Fruit fly (Drosophila melanogaster) whole organism, embryonic: ENCODE measurements around the gene wek.
A peak's percentile ranks its signal among the peaks of the same experiment; 100 is the strongest.

Source experiments
- CG13624 ChIP-seq: fragments of 200-800 bp; sonication (Bioruptor generic); optimal IDR thresholded peaks from 2 replicates; lab custom pipeline; 2016; ENCODE audit warnings: missing biosample characterization, missing genetic modification characterization
- CG17186 ChIP-seq: fragments of 200-800 bp; sonication (Bioruptor generic); optimal IDR thresholded peaks from 3 replicates; lab custom pipeline; 2017; ENCODE audit warnings: missing biosample characterization, missing genetic modification reagents, missing genetic modification characterization
- Ets65A ChIP-seq: fragments of 200-800 bp; sonication (Bioruptor generic); peaks from one replicate; lab custom pipeline; 2016; ENCODE audit warnings: missing biosample characterization, missing genetic modification characterization
- Gug ChIP-seq: fragments of 200-800 bp; sonication (Bioruptor generic); IDR thresholded peaks from 4 replicates; pipeline ENCODE4 v1.3.6; 2022; ENCODE audit warnings: missing biosample characterization, missing genetic modification characterization
- Taf1 ChIP-seq: fragments of 200-800 bp; sonication (Bioruptor generic); IDR thresholded peaks from 2 replicates; pipeline ENCODE4 v1.3.6; 2022; ENCODE audit warnings: missing biosample characterization, missing genetic modification characterization
- ab ChIP-seq: fragments of 200-800 bp; sonication (Bioruptor generic); optimal IDR thresholded peaks from 2 replicates; lab custom pipeline; 2016; ENCODE audit warnings: missing biosample characterization, missing genetic modification characterization
- crp ChIP-seq, 2 experiments: fragments of 200-800 bp; sonication (Bioruptor generic); optimal IDR thresholded peaks; 2 replicates in 1 of 2; 3 replicates in 1 of 2; lab custom pipeline; 2017; ENCODE audit warnings: missing biosample characterization in 2 of 2, missing genetic modification characterization in 2 of 2, mild to moderate bottlenecking in 1 of 2, moderate library complexity in 1 of 2
- insv ChIP-seq, 2 experiments: fragments of 200-800 bp; sonication (Bioruptor generic); optimal IDR thresholded peaks; 3 replicates each; lab custom pipeline; 2016 to 2018; ENCODE audit warnings: missing biosample characterization in 2 of 2, missing genetic modification characterization in 2 of 2
- p53 ChIP-seq: fragments of 200-800 bp; sonication (Bioruptor generic); optimal IDR thresholded peaks from 2 replicates; lab custom pipeline; 2016; ENCODE audit warnings: missing biosample characterization, missing genetic modification characterization
- seq ChIP-seq: fragments of 200-800 bp; sonication (Bioruptor generic); IDR thresholded peaks from 2 replicates; pipeline ENCODE4 v1.3.6; 2022; ENCODE audit warnings: missing biosample characterization, missing genetic modification characterization
- sob ChIP-seq: fragments of 200-800 bp; sonication (Bioruptor generic); IDR thresholded peaks from 2 replicates; pipeline ENCODE4 v1.3.6; 2022; ENCODE audit warnings: missing biosample characterization, missing genetic modification characterization
- tap ChIP-seq: fragments of 200-800 bp; optimal IDR thresholded peaks from 3 replicates; lab custom pipeline; 2019; ENCODE audit warnings: missing biosample characterization, mild to moderate bottlenecking, missing genetic modification characterization, moderate library complexity

DNA sequence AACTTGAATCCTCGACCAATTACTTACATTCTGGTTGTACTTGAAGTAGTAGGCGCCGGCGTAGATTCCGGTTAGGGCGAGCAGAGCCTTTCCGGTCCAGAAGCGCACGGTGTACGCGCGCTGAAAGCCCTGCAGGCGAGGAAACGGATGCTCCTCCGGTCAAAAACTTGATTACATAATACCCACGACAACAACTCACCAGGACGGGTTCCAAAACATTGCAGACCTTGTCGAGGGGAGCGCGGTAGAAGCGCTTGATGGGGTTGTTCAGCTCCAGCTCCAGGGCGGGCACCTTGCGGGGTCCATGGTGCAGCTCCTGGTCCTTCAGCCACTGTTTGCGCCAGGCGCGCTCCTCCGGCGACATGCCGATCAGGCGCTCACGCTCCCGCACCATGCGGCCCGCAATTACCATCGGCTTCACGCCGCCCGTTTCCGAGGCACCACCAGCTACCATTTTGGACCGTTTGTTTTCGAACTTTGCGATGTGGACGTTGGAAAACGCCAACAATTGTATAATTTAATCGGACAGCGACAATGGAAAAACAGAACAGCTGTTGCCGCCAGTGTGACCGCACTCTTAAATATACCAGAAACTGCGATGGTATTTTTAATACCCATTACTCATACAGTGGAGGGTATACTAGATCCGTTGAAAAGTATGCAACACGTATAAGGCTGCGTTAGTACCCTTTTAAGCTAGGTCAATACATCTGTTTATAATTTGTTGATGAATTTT lies 17.5 kb downstream of the wek start, which contains the start of gene ND-B17:
- TF ChIP-seq insv (GFP tag; optimal IDR thresholded peaks at IDR 0.05; lab: Kevin White, UChicago) (no peak), Ets65A (GFP tag; lab: Kevin White, UChicago) (no peak), Taf1 (GFP tag; lab: Robert Waterston, UW) (no peak), p53 (GFP tag; lab: Kevin White, UChicago) (peak; percentile 19), seq (no peak), ab (peak; percentile 25), CG13624 (GFP tag; lab: Kevin White, UChicago) (peak; percentile 35), crp (GFP tag; optimal IDR thresholded peaks at IDR 0.05; lab: Kevin White, UChicago) (peak; percentile 75 to 96), sob (peak; percentile 75), Gug (GFP tag; lab: Robert Waterston, UW) (peak; percentile 51; the same call in 2 of the 4 replicates), CG17186 (no peak), tap (tag; lab: Kevin White, UChicago) (no peak)
